Worm (Caenorhabditis elegans) whole organism, early embryonic: ENCODE measurements around the gene F25D1.8.

Experiments
- B0310.2 ChIP-seq: sonication (generic microtip); optimal IDR thresholded peaks from 2 replicates; lab custom pipeline; 2016; ENCODE audit warnings: mild to moderate bottlenecking, missing genetic modification characterization, missing compliant biosample characterization
- scrt-1 ChIP-seq: fragments of 200-800 bp; sonication (Bioruptor generic); IDR thresholded peaks from 2 replicates; pipeline ENCODE4 v1.3.6; 2022; ENCODE audit warnings: missing genetic modification characterization, missing compliant biosample characterization
- tbx-11 ChIP-seq: fragments of 200-800 bp; sonication (Bioruptor generic); IDR thresholded peaks from 2 replicates; pipeline ENCODE4 v1.3.6; 2022; ENCODE audit warnings: missing genetic modification characterization, missing compliant biosample characterization

ce11 chrV:10528500-10528899 lies 10.7 kb upstream of the F25D1.8 start, which contains the start of gene F25D1.3:
- TF ChIP-seq B0310.2 (tag; lab: Kevin White, UChicago) (no peak), scrt-1 (GFP tag; lab: Robert Waterston, UW) (no peak), tbx-11 (no peak)
